Worm (Caenorhabditis elegans) whole organism, L4/young adult: ENCODE data around the gene R160.6.

Experiments
- W03F9.2 ChIP-seq: fragments of 150-350 bp; optimal IDR thresholded peaks from 2 replicates; lab custom pipeline; 2014; ENCODE audit warnings: missing biosample characterization, missing genetic modification characterization
- him-1 ChIP-seq: sonication (generic microtip); optimal IDR thresholded peaks from 2 replicates; lab custom pipeline; 2016; ENCODE audit warnings: missing genotype, missing genetic modification reagents, missing genetic modification characterization, missing compliant biosample characterization

- no peak for TF ChIP-seq him-1
- no peak for TF ChIP-seq W03F9.2 (tag; lab: Kevin White, UChicago)
These were observed 29.8 kb upstream of the R160.6 start, which contains the start of gene D1079.1 for ce11 chrX:4402854-4403253.
